Fruit fly (Drosophila melanogaster) whole organism, embryonic: ENCODE data around the gene Kdm5.

Experiments used
- Awh ChIP-seq: fragments of 200-800 bp; sonication (Bioruptor generic); IDR thresholded peaks from 2 replicates; pipeline ENCODE4, ENCODE4 v1.3.6; 2022; ENCODE audit warnings: missing biosample characterization, missing genetic modification characterization
- CG11560 ChIP-seq: fragments of 200-800 bp; sonication (Bioruptor generic); IDR thresholded peaks from 3 replicates; pipeline ENCODE4 v1.3.6; 2022; ENCODE audit warnings: missing biosample characterization, missing genetic modification characterization
- CG12104 ChIP-seq: fragments of 200-800 bp; sonication (Bioruptor generic); optimal IDR thresholded peaks from 3 replicates; lab custom pipeline; 2016; ENCODE audit warnings: missing biosample characterization, missing genetic modification characterization
- CG12299 ChIP-seq: fragments of 200-800 bp; sonication (Bioruptor generic); optimal IDR thresholded peaks from 2 replicates; lab custom pipeline; 2018; ENCODE audit warnings: missing biosample characterization, mild to moderate bottlenecking, missing genetic modification characterization
- CG1233 ChIP-seq: fragments of 200-800 bp; sonication (Bioruptor generic); optimal IDR thresholded peaks from 4 replicates; lab custom pipeline; 2018; ENCODE audit warnings: missing biosample characterization, mild to moderate bottlenecking, missing genetic modification characterization
- CG13287 ChIP-seq: fragments of 200-800 bp; sonication (Bioruptor generic); IDR thresholded peaks from 2 replicates; pipeline ENCODE4 v1.3.6; 2022; ENCODE audit warnings: missing biosample characterization, missing genetic modification characterization; ENCODE audit not compliant: partially characterized antibody
- CG13894 ChIP-seq: fragments of 200-800 bp; sonication (Bioruptor generic); optimal IDR thresholded peaks from 3 replicates; lab custom pipeline; 2018; ENCODE audit warnings: missing biosample characterization, mild to moderate bottlenecking, missing genetic modification characterization, moderate library complexity
- CG1529 ChIP-seq: fragments of 200-800 bp; sonication (Bioruptor generic); optimal IDR thresholded peaks from 3 replicates; lab custom pipeline; 2018; ENCODE audit warnings: missing biosample characterization, missing genetic modification characterization
- CG15696 ChIP-seq: fragments of 200-800 bp; sonication (Bioruptor generic); optimal IDR thresholded peaks from 2 replicates; lab custom pipeline; 2019; ENCODE audit warnings: missing biosample characterization, mild to moderate bottlenecking, missing genetic modification characterization, moderate library complexity
- CG1603 ChIP-seq: fragments of 200-800 bp; sonication (Bioruptor generic); optimal IDR thresholded peaks from 2 replicates; lab custom pipeline; 2019; ENCODE audit warnings: missing biosample characterization, mild to moderate bottlenecking, missing genetic modification characterization, moderate library complexity
- CG16863 ChIP-seq: fragments of 200-800 bp; sonication (Bioruptor generic); optimal IDR thresholded peaks from 3 replicates; lab custom pipeline; 2016; ENCODE audit warnings: missing biosample characterization, missing genetic modification characterization
- CG17328 ChIP-seq: fragments of 200-800 bp; sonication (Bioruptor generic); IDR thresholded peaks from 2 replicates; pipeline ENCODE4 v1.3.6; 2022; ENCODE audit warnings: missing biosample characterization, missing genetic modification characterization
- CG2199 ChIP-seq: fragments of 200-800 bp; sonication (Bioruptor generic); IDR thresholded peaks from 3 replicates; pipeline ENCODE4 v1.3.6; 2022; ENCODE audit warnings: missing biosample characterization, missing genetic modification characterization
- CG2202 ChIP-seq: fragments of 200-800 bp; sonication (Bioruptor generic); optimal IDR thresholded peaks from 2 replicates; lab custom pipeline; 2018; ENCODE audit warnings: missing biosample characterization, mild to moderate bottlenecking, missing genetic modification characterization
- CG42726 ChIP-seq: fragments of 200-800 bp; sonication (Bioruptor generic); IDR thresholded peaks from 2 replicates; pipeline ENCODE4 v1.3.6; 2022; ENCODE audit warnings: missing biosample characterization, missing genetic modification characterization; ENCODE audit not compliant: partially characterized antibody
- CG7372 ChIP-seq: fragments of 200-800 bp; sonication (Bioruptor generic); IDR thresholded peaks from 2 replicates; pipeline ENCODE4 v1.3.6; 2022; ENCODE audit warnings: missing biosample characterization, missing genetic modification characterization
- CG7928 ChIP-seq: fragments of 200-800 bp; sonication (Bioruptor generic); optimal IDR thresholded peaks from 2 replicates; lab custom pipeline; 2017; ENCODE audit warnings: missing biosample characterization, mild to moderate bottlenecking, missing genetic modification characterization
- CG8388 ChIP-seq: fragments of 200-800 bp; sonication (Bioruptor generic); optimal IDR thresholded peaks from 2 replicates; lab custom pipeline; 2019; ENCODE audit warnings: missing biosample characterization, mild to moderate bottlenecking, missing genetic modification characterization, moderate library complexity
- Dek ChIP-seq: fragments of 200-800 bp; sonication (Bioruptor generic); optimal IDR thresholded peaks from 3 replicates; lab custom pipeline; 2019; ENCODE audit warnings: missing biosample characterization, mild to moderate bottlenecking, missing genetic modification characterization, moderate library complexity
- Ets97D ChIP-seq: fragments of 200-800 bp; sonication (Bioruptor generic); optimal IDR thresholded peaks from 3 replicates; lab custom pipeline; 2016; ENCODE audit warnings: missing biosample characterization, missing genetic modification characterization
- HHEX ChIP-seq: fragments of 200-800 bp; sonication (Bioruptor generic); optimal IDR thresholded peaks from 3 replicates; lab custom pipeline; 2017; ENCODE audit warnings: missing biosample characterization, mild to moderate bottlenecking, missing genetic modification characterization, missing genetic modification reagents
- HLHmδ ChIP-seq: fragments of 200-800 bp; sonication (Bioruptor generic); optimal IDR thresholded peaks from 2 replicates; lab custom pipeline; 2018; ENCODE audit warnings: missing biosample characterization, mild to moderate bottlenecking, missing genetic modification characterization, moderate library complexity
- Hand ChIP-seq: fragments of 200-800 bp; sonication (Bioruptor generic); optimal IDR thresholded peaks from 2 replicates; lab custom pipeline; 2017; ENCODE audit warnings: mild to moderate bottlenecking, missing biosample characterization, missing genetic modification reagents, missing genetic modification characterization
- NC2β ChIP-seq: fragments of 200-800 bp; sonication (Bioruptor generic); optimal IDR thresholded peaks from 2 replicates; lab custom pipeline; 2016; ENCODE audit warnings: missing biosample characterization, missing genetic modification characterization
- NFAT ChIP-seq: fragments of 200-800 bp; sonication (Bioruptor generic); IDR thresholded peaks from 2 replicates; pipeline ENCODE4 v1.3.6; 2022; ENCODE audit warnings: missing biosample characterization, missing genetic modification characterization
- NK7.1 ChIP-seq: fragments of 200-800 bp; sonication (Bioruptor generic); optimal IDR thresholded peaks from 3 replicates; lab custom pipeline; 2016; ENCODE audit warnings: missing biosample characterization, missing genetic modification characterization
- Nf-YC ChIP-seq: fragments of 200-800 bp; optimal IDR thresholded peaks from 3 replicates; lab custom pipeline; 2019; ENCODE audit warnings: missing biosample characterization, mild to moderate bottlenecking, missing genetic modification characterization, moderate library complexity
- PHDP ChIP-seq: fragments of 200-800 bp; sonication (Bioruptor generic); optimal IDR thresholded peaks from 3 replicates; lab custom pipeline; 2018; ENCODE audit warnings: missing biosample characterization, mild to moderate bottlenecking, missing genetic modification characterization, moderate library complexity
- Side ChIP-seq: fragments of 200-800 bp; sonication (Bioruptor generic); optimal IDR thresholded peaks from 2 replicates; lab custom pipeline; 2016; ENCODE audit warnings: missing biosample characterization, missing genetic modification characterization
- Sox100B ChIP-seq: fragments of 200-800 bp; sonication (Bioruptor generic); optimal IDR thresholded peaks from 3 replicates; lab custom pipeline; 2018; ENCODE audit warnings: missing biosample characterization, mild to moderate bottlenecking, missing genetic modification characterization
- Sry-δ ChIP-seq: fragments of 200-800 bp; sonication (Bioruptor generic); optimal IDR thresholded peaks from 2 replicates; lab custom pipeline; 2016; ENCODE audit warnings: missing biosample characterization, missing genetic modification characterization
- ap ChIP-seq: fragments of 200-800 bp; sonication (Bioruptor generic); IDR thresholded peaks from 2 replicates; pipeline ENCODE4 v1.3.6; 2022; ENCODE audit warnings: missing biosample characterization, missing genetic modification characterization
- ato ChIP-seq: fragments of 200-800 bp; sonication (Bioruptor generic); IDR thresholded peaks from 2 replicates; pipeline ENCODE4 v1.3.6; 2022; ENCODE audit warnings: missing biosample characterization, missing genetic modification characterization; ENCODE audit not compliant: partially characterized antibody
- bigmax ChIP-seq: fragments of 200-800 bp; sonication (Bioruptor generic); optimal IDR thresholded peaks from 2 replicates; lab custom pipeline; 2018; ENCODE audit warnings: missing biosample characterization, mild to moderate bottlenecking, missing genetic modification characterization
- br ChIP-seq: fragments of >200 bp; optimal IDR thresholded peaks from 2 replicates; lab custom pipeline; 2017
- btn ChIP-seq: fragments of 200-800 bp; sonication (Bioruptor generic); optimal IDR thresholded peaks from 2 replicates; lab custom pipeline; 2016; ENCODE audit warnings: missing biosample characterization, missing genetic modification characterization
- caup ChIP-seq: fragments of 200-800 bp; sonication (Bioruptor generic); optimal IDR thresholded peaks from 3 replicates; lab custom pipeline; 2017; ENCODE audit warnings: missing biosample characterization, mild to moderate bottlenecking, missing genetic modification characterization, moderate library complexity; ENCODE audit not compliant: severe bottlenecking
- en ChIP-seq: fragments of 200-800 bp; sonication (Bioruptor generic); optimal IDR thresholded peaks from 2 replicates; lab custom pipeline; 2016; ENCODE audit warnings: missing biosample characterization, missing genetic modification characterization
- fd102C ChIP-seq: fragments of 200-800 bp; sonication (Bioruptor generic); optimal IDR thresholded peaks from 2 replicates; lab custom pipeline; 2018; ENCODE audit warnings: missing biosample characterization, mild to moderate bottlenecking, missing genetic modification characterization, moderate library complexity
- gce ChIP-seq: fragments of 200-800 bp; sonication (Bioruptor generic); IDR thresholded peaks from 3 replicates; pipeline ENCODE4 v1.3.6; 2022; ENCODE audit warnings: missing biosample characterization, missing genetic modification characterization
- gcm ChIP-seq: fragments of 200-800 bp; sonication (Bioruptor generic); optimal IDR thresholded peaks from 2 replicates; lab custom pipeline; 2019; ENCODE audit warnings: missing biosample characterization, mild to moderate bottlenecking, missing genetic modification characterization, moderate library complexity
- hth ChIP-seq: fragments of >200 bp; optimal IDR thresholded peaks from 2 replicates; lab custom pipeline; 2017; ENCODE audit warnings: inconsistent platforms
- ken ChIP-seq: fragments of 200-800 bp; sonication (Bioruptor generic); IDR thresholded peaks from 3 replicates; pipeline ENCODE4 v1.3.6; 2022; ENCODE audit warnings: missing biosample characterization, missing genetic modification characterization
- klu ChIP-seq: fragments of 200-800 bp; sonication (Bioruptor generic); IDR thresholded peaks from 2 replicates; pipeline ENCODE4 v1.3.6; 2022; ENCODE audit warnings: missing biosample characterization, missing genetic modification characterization
- phol ChIP-seq: fragments of 200-800 bp; sonication (Bioruptor generic); optimal IDR thresholded peaks from 3 replicates; lab custom pipeline; 2018; ENCODE audit warnings: missing biosample characterization, mild to moderate bottlenecking, missing genetic modification characterization, moderate library complexity
- ro ChIP-seq: fragments of 200-800 bp; sonication (Bioruptor generic); IDR thresholded peaks from 2 replicates; pipeline ENCODE4 v1.3.6; 2022; ENCODE audit warnings: missing biosample characterization, missing genetic modification characterization
- sens-2 ChIP-seq: fragments of 200-800 bp; sonication (Bioruptor generic); IDR thresholded peaks from 2 replicates; pipeline ENCODE4 v1.3.6; 2022; ENCODE audit warnings: missing biosample characterization, missing genetic modification characterization
- sob ChIP-seq: fragments of 200-800 bp; sonication (Bioruptor generic); IDR thresholded peaks from 2 replicates; pipeline ENCODE4 v1.3.6; 2022; ENCODE audit warnings: missing biosample characterization, missing genetic modification characterization
- stwl ChIP-seq: fragments of 200-800 bp; sonication (Bioruptor generic); optimal IDR thresholded peaks from 3 replicates; lab custom pipeline; 2018; ENCODE audit warnings: missing biosample characterization, mild to moderate bottlenecking, missing genetic modification characterization, moderate library complexity
- tap ChIP-seq: fragments of 200-800 bp; optimal IDR thresholded peaks from 3 replicates; lab custom pipeline; 2019; ENCODE audit warnings: missing biosample characterization, mild to moderate bottlenecking, missing genetic modification characterization, moderate library complexity
- twi ChIP-seq: fragments of 200-800 bp; optimal IDR thresholded peaks from 2 replicates; lab custom pipeline; 2019; ENCODE audit warnings: missing biosample characterization, mild to moderate bottlenecking, missing genetic modification characterization, moderate library complexity
- wor ChIP-seq: fragments of 200-800 bp; sonication (Bioruptor generic); IDR thresholded peaks from 2 replicates; pipeline ENCODE4 v1.3.6; 2022; ENCODE audit warnings: missing biosample characterization, missing genetic modification characterization

Gene Kdm5

dm6 chr2L:5980862-5981432, 18.4 kb downstream of the Kdm5 start, which contains the start of gene chic (continued):
- TF ChIP-seq CG1233 (GFP tag; lab: Kevin White, UChicago), result no peak
- no peak for TF ChIP-seq CG2202 (tag; lab: Kevin White, UChicago)
- no peak for TF ChIP-seq twi (tag; lab: Kevin White, UChicago)
- no peak for TF ChIP-seq ro (GFP tag; lab: Robert Waterston, UW)
- no peak for TF ChIP-seq sob (GFP tag; lab: Robert Waterston, UW)
- no peak for TF ChIP-seq Sox100B (GFP tag; lab: Kevin White, UChicago)
- no peak for TF ChIP-seq NFAT
- no peak for TF ChIP-seq gce
- TF ChIP-seq CG1529 (GFP tag; lab: Kevin White, UChicago), result no peak
- no peak for TF ChIP-seq CG12299 (tag; lab: Kevin White, UChicago)
- TF ChIP-seq caup (GFP tag; lab: Kevin White, UChicago), result no peak
- TF ChIP-seq phol (tag; lab: Kevin White, UChicago), result no peak
- TF ChIP-seq NK7.1, result no peak
- TF ChIP-seq HHEX, result no peak
- no peak for TF ChIP-seq bigmax (GFP tag; lab: Kevin White, UChicago)
- no peak for TF ChIP-seq gcm (GFP tag; lab: Kevin White, UChicago)
- no peak for TF ChIP-seq PHDP (tag; lab: Kevin White, UChicago)
- no peak for TF ChIP-seq CG17328
- peak; percentile 57 for TF ChIP-seq stwl
- peak; percentile 18 for TF ChIP-seq Hand (GFP tag; lab: Kevin White, UChicago)
- TF ChIP-seq fd102C (GFP tag; lab: Kevin White, UChicago), result no peak
- no peak for TF ChIP-seq br (lab: Kevin White, UChicago)
- TF ChIP-seq CG7372 (GFP tag; lab: Robert Waterston, UW), result no peak
- no peak for TF ChIP-seq CG13287 (GFP tag; lab: Robert Waterston, UW)
- no peak for TF ChIP-seq Dek (tag; lab: Kevin White, UChicago)
- peak; percentile 10 for TF ChIP-seq en (GFP tag; lab: Kevin White, UChicago)
- no peak for TF ChIP-seq Awh (GFP tag; lab: Robert Waterston, UW)
- TF ChIP-seq Side (GFP tag; lab: Kevin White, UChicago), result peak; percentile 40
- TF ChIP-seq CG42726 (GFP tag; lab: Robert Waterston, UW), result no peak
- TF ChIP-seq ato (GFP tag; lab: Robert Waterston, UW), result no peak
- TF ChIP-seq hth (lab: Kevin White, UChicago), result no peak
- no peak for TF ChIP-seq wor
- TF ChIP-seq CG1603 (tag; lab: Kevin White, UChicago), result peak; percentile 73
- TF ChIP-seq NC2β, result peak; percentile 18
- no peak for TF ChIP-seq CG8388
- TF ChIP-seq ap (GFP tag; lab: Robert Waterston, UW), result no peak
- no peak for TF ChIP-seq CG16863
- no peak for TF ChIP-seq CG7928
- no peak for TF ChIP-seq tap (tag; lab: Kevin White, UChicago)
- peak; percentile 23 for TF ChIP-seq Ets97D (GFP tag; lab: Kevin White, UChicago)
- no peak for TF ChIP-seq sens-2 (GFP tag; lab: Robert Waterston, UW)
- TF ChIP-seq ken, result no peak
- TF ChIP-seq klu (GFP tag; lab: Robert Waterston, UW), result no peak
- TF ChIP-seq CG2199 (GFP tag; lab: Robert Waterston, UW), result no peak
- TF ChIP-seq btn (GFP tag; lab: Kevin White, UChicago), result no peak
- peak; percentile 55 for TF ChIP-seq CG13894 (tag; lab: Kevin White, UChicago)
- TF ChIP-seq HLHmδ (GFP tag; lab: Kevin White, UChicago), result peak; percentile 67
- no peak for TF ChIP-seq CG11560 (tag; lab: Robert Waterston, UW)
- no peak for TF ChIP-seq CG12104 (GFP tag; lab: Kevin White, UChicago)
- TF ChIP-seq Nf-YC, result peak; percentile 8
- TF ChIP-seq CG15696 (tag; lab: Kevin White, UChicago), result no peak
- peak; percentile 20 for TF ChIP-seq Sry-δ (GFP tag; lab: Kevin White, UChicago)
